Fruit fly (Drosophila melanogaster): Measurements from ENCODE around the gene CG17440.

Gene CG17440

dm6 chrX:9220434-9220833 lies 49.3 kb downstream of the CG17440 start (continued):
- TF ChIP-seq Xrp1 (GFP tag; IDR thresholded peaks at IDR 0.05) (peak; percentile 53; the same call in 1 of the 2 replicates), pan (optimal IDR thresholded peaks at IDR 0.05) (no peak), pan (GFP tag; optimal IDR thresholded peaks at IDR 0.05 in 1 of 2, IDR thresholded peaks at IDR 0.05 in 1 of 2) (peak in 1 of 2 experiments; percentile 13), CG7556 (GFP tag; optimal IDR thresholded peaks at IDR 0.05) (no peak), CkIIα-i1 (GFP tag; IDR thresholded peaks at IDR 0.05) (no peak), bab2 (GFP tag; optimal IDR thresholded peaks at IDR 0.05) (peak; percentile 13), lilli (GFP tag; optimal IDR thresholded peaks at IDR 0.05) (no peak), Gug (GFP tag; IDR thresholded peaks at IDR 0.05) (peak; percentile 54; the same call in 2 of the 4 replicates), CG12391 (tag; optimal IDR thresholded peaks at IDR 0.05) (peak; percentile 15), prd (optimal IDR thresholded peaks at IDR 0.05) (no peak), prd (GFP tag; IDR thresholded peaks at IDR 0.05) (peak; percentile 74), CG16815 (GFP tag; optimal IDR thresholded peaks at IDR 0.05) (peak; percentile 2), CG14050 (GFP tag; IDR thresholded peaks at IDR 0.05) (no peak), sd (tag; optimal IDR thresholded peaks at IDR 0.05) (no peak), bsh (GFP tag; optimal IDR thresholded peaks at IDR 0.05) (peak in 1 of 2 experiments; percentile 52), lbe (GFP tag; optimal IDR thresholded peaks at IDR 0.05) (no peak), CG16863 (GFP tag; optimal IDR thresholded peaks at IDR 0.05) (peak; percentile 2), btn (GFP tag; optimal IDR thresholded peaks at IDR 0.05) (peak; percentile 14), CG11560 (tag; IDR thresholded peaks at IDR 0.05) (0 out of 3 replicates have a peak, but pooled peaks have one; percentile 37), CG6813 (GFP tag; optimal IDR thresholded peaks at IDR 0.05) (no peak), Med (GFP tag) (peak; percentile 81), Drgx (GFP tag; IDR thresholded peaks at IDR 0.05) (peak; percentile 62), CG31441 (GFP tag; IDR thresholded peaks at IDR 0.05) (peak; percentile 16; the same call in 1 of the 2 replicates), CG7839 (tag; optimal IDR thresholded peaks at IDR 0.05) (peak; percentile 23), Optix (GFP tag; IDR thresholded peaks at IDR 0.05) (peak; percentile 51; the same call in 1 of the 3 replicates), CG4404 (GFP tag; IDR thresholded peaks at IDR 0.05) (peak; percentile 42; the same call in 1 of the 2 replicates), ken (GFP tag; IDR thresholded peaks at IDR 0.05) (0 out of 3 replicates have a peak, but pooled peaks have one; percentile 16), ase (GFP tag; IDR thresholded peaks at IDR 0.05) (no peak), en (GFP tag; optimal IDR thresholded peaks at IDR 0.05) (no peak), CG10979 (tag; optimal IDR thresholded peaks at IDR 0.05) (peak; percentile 36), CG4424 (GFP tag; optimal IDR thresholded peaks at IDR 0.05) (peak; percentile 1), sens (GFP tag) (peak; percentile 54), zen (tag; optimal IDR thresholded peaks at IDR 0.05) (peak; percentile 10), CG17361 (GFP tag; IDR thresholded peaks at IDR 0.05) (0 out of 3 replicates have a peak, but pooled peaks have one; percentile 14)
